Worm (Caenorhabditis elegans) whole organism, midembryonic: ENCODE results near the gene D1054.9.

ENCODE experiments used
- T22C8.4 ChIP-seq: fragments of 200-800 bp; sonication (Bioruptor generic); IDR thresholded peaks from 2 replicates; pipeline ENCODE4 v1.3.6; 2022; ENCODE audit warnings: missing genetic modification characterization, missing compliant biosample characterization
- cog-1 ChIP-seq: sonication (generic microtip); optimal IDR thresholded peaks from 2 replicates; lab custom pipeline; 2016; ENCODE audit warnings: missing genetic modification characterization, missing compliant biosample characterization
- flt-1 ChIP-seq: fragments of 200-800 bp; sonication (Bioruptor generic); IDR thresholded peaks from 2 replicates; pipeline ENCODE4 v1.3.6; 2022; ENCODE audit warnings: missing genetic modification characterization, missing compliant biosample characterization
- klf-2 ChIP-seq: fragments of 200-800 bp; sonication (Bioruptor generic); conservative IDR thresholded peaks from 2 replicates; pipeline ENCODE4 v1.3.6; 2022; ENCODE audit warnings: missing genetic modification reagents, missing genetic modification characterization, missing compliant biosample characterization
- med-1 ChIP-seq: sonication (generic microtip); optimal IDR thresholded peaks from 2 replicates; lab custom pipeline; 2017; ENCODE audit warnings: missing genetic modification characterization, mild to moderate bottlenecking, missing compliant biosample characterization, antibody characterized with exemption, missing genetic modification reagents; ENCODE audit not compliant: insufficient read depth
- ref-1 ChIP-seq: fragments of 200-800 bp; sonication (Bioruptor generic); conservative IDR thresholded peaks from 2 replicates; pipeline ENCODE4 v1.3.6; 2022; ENCODE audit warnings: missing genetic modification reagents, missing genetic modification characterization, missing compliant biosample characterization
- tab-1 ChIP-seq: fragments of 200-800 bp; sonication (Bioruptor generic); IDR thresholded peaks from 2 replicates; pipeline ENCODE4 v1.3.6; 2022; ENCODE audit warnings: missing genetic modification characterization, missing compliant biosample characterization
- ztf-23 ChIP-seq: fragments of 200-800 bp; sonication (Bioruptor generic); IDR thresholded peaks from 2 replicates; pipeline ENCODE4 v1.3.6; 2022; ENCODE audit warnings: missing genetic modification reagents, missing genetic modification characterization, missing compliant biosample characterization
- ztf-29 ChIP-seq: fragments of 200-800 bp; sonication (Bioruptor generic); IDR thresholded peaks from 2 replicates; pipeline ENCODE4 v1.3.6; 2022; ENCODE audit warnings: missing genetic modification reagents, missing genetic modification characterization, missing compliant biosample characterization

The D1054.9 gene

ce11 chrV:10790921-10791320, at the start of gene D1054.9:
TSS of gene D1054.9 (minus strand) at chrV:10791057.
- no peak for TF ChIP-seq ztf-23
- no peak for TF ChIP-seq ref-1
- no peak for TF ChIP-seq cog-1 (tag; lab: Kevin White, UChicago)
- no peak for TF ChIP-seq ztf-29 (GFP tag; lab: Robert Waterston, UW)
- TF ChIP-seq klf-2, result no peak
- TF ChIP-seq tab-1 (GFP tag; lab: Robert Waterston, UW), result no peak
- no peak for TF ChIP-seq med-1 (GFP tag; lab: Kevin White, UChicago)
- no peak for TF ChIP-seq T22C8.4

ce11 chrV:10839398-10839797, 48.5 kb upstream of the D1054.9 start:
- TF ChIP-seq tab-1 (GFP tag; lab: Robert Waterston, UW), result no peak

ce11 chrV:10838204-10838603, 47.3 kb upstream of the D1054.9 start:
- TF ChIP-seq ref-1, result no peak
- TF ChIP-seq klf-2, result no peak
- TF ChIP-seq ztf-29 (GFP tag; lab: Robert Waterston, UW), result no peak
- no peak for TF ChIP-seq cog-1 (tag; lab: Kevin White, UChicago)
- TF ChIP-seq tab-1 (GFP tag; lab: Robert Waterston, UW), result no peak
- no peak for TF ChIP-seq flt-1 (GFP tag; lab: Robert Waterston, UW)
- no peak for TF ChIP-seq T22C8.4
- no peak for TF ChIP-seq med-1 (GFP tag; lab: Kevin White, UChicago)
- no peak for TF ChIP-seq ztf-23

- TF ChIP-seq cog-1 (tag; lab: Kevin White, UChicago), result no peak
- no peak for TF ChIP-seq med-1 (GFP tag; lab: Kevin White, UChicago)
- no peak for TF ChIP-seq ztf-23
- no peak for TF ChIP-seq flt-1 (GFP tag; lab: Robert Waterston, UW)
- no peak for TF ChIP-seq klf-2
- TF ChIP-seq ztf-29 (GFP tag; lab: Robert Waterston, UW), result no peak
- no peak for TF ChIP-seq ref-1
- TF ChIP-seq tab-1 (GFP tag; lab: Robert Waterston, UW), result no peak
- no peak for TF ChIP-seq T22C8.4
These were observed 43.9 kb upstream of the D1054.9 start for ce11 chrV:10834682-10835219.

ce11 chrV:10832862-10833261, 42.0 kb upstream of the D1054.9 start:
- no peak for TF ChIP-seq cog-1 (tag; lab: Kevin White, UChicago)
- TF ChIP-seq klf-2, result no peak
- TF ChIP-seq ztf-23, result no peak
- TF ChIP-seq med-1 (GFP tag; lab: Kevin White, UChicago), result no peak
- no peak for TF ChIP-seq T22C8.4
- TF ChIP-seq ref-1, result no peak
- TF ChIP-seq tab-1 (GFP tag; lab: Robert Waterston, UW), result no peak
- no peak for TF ChIP-seq ztf-29 (GFP tag; lab: Robert Waterston, UW)
- no peak for TF ChIP-seq flt-1 (GFP tag; lab: Robert Waterston, UW)

- TF ChIP-seq cog-1 (tag; lab: Kevin White, UChicago) (no peak), tab-1 (GFP tag; lab: Robert Waterston, UW) (no peak), ztf-23 (no peak), klf-2 (no peak), ztf-29 (GFP tag; lab: Robert Waterston, UW) (no peak), ref-1 (no peak), flt-1 (GFP tag; lab: Robert Waterston, UW) (no peak), T22C8.4 (no peak)
These were observed 33.9 kb upstream of the D1054.9 start, which contains the start of gene nrx-1 for ce11 chrV:10824711-10825110. TSS of gene nrx-1 (plus strand) at chrV:10825011.

- no peak for TF ChIP-seq ref-1
- TF ChIP-seq ztf-29 (GFP tag; lab: Robert Waterston, UW), result no peak
- no peak for TF ChIP-seq cog-1 (tag; lab: Kevin White, UChicago)
- no peak for TF ChIP-seq tab-1 (GFP tag; lab: Robert Waterston, UW)
- no peak for TF ChIP-seq ztf-23
- no peak for TF ChIP-seq T22C8.4
- TF ChIP-seq klf-2, result no peak
- TF ChIP-seq med-1 (GFP tag; lab: Kevin White, UChicago), result no peak
- no peak for TF ChIP-seq flt-1 (GFP tag; lab: Robert Waterston, UW)
These were observed 27.6 kb upstream of the D1054.9 start for ce11 chrV:10818498-10818897.

- no peak for TF ChIP-seq T22C8.4
- TF ChIP-seq ztf-23, result no peak
- TF ChIP-seq klf-2, result no peak
- TF ChIP-seq tab-1 (GFP tag; lab: Robert Waterston, UW), result no peak
- TF ChIP-seq ref-1, result no peak
- no peak for TF ChIP-seq cog-1 (tag; lab: Kevin White, UChicago)
- no peak for TF ChIP-seq flt-1 (GFP tag; lab: Robert Waterston, UW)
- TF ChIP-seq ztf-29 (GFP tag; lab: Robert Waterston, UW), result no peak
- no peak for TF ChIP-seq med-1 (GFP tag; lab: Kevin White, UChicago)
These were observed 26.0 kb upstream of the D1054.9 start for ce11 chrV:10816831-10817230.

- no peak for TF ChIP-seq ref-1
- TF ChIP-seq med-1 (GFP tag; lab: Kevin White, UChicago), result no peak
- TF ChIP-seq klf-2, result no peak
- no peak for TF ChIP-seq cog-1 (tag; lab: Kevin White, UChicago)
- no peak for TF ChIP-seq ztf-29 (GFP tag; lab: Robert Waterston, UW)
- TF ChIP-seq flt-1 (GFP tag; lab: Robert Waterston, UW), result no peak
- TF ChIP-seq ztf-23, result no peak
- no peak for TF ChIP-seq T22C8.4
- TF ChIP-seq tab-1 (GFP tag; lab: Robert Waterston, UW), result no peak
These were observed 23.5 kb upstream of the D1054.9 start for ce11 chrV:10814333-10814732.

- TF ChIP-seq ref-1, result no peak
- TF ChIP-seq ztf-29 (GFP tag; lab: Robert Waterston, UW), result no peak
- no peak for TF ChIP-seq tab-1 (GFP tag; lab: Robert Waterston, UW)
- TF ChIP-seq med-1 (GFP tag; lab: Kevin White, UChicago), result no peak
- TF ChIP-seq klf-2, result no peak
- TF ChIP-seq cog-1 (tag; lab: Kevin White, UChicago), result no peak
- TF ChIP-seq ztf-23, result no peak
- no peak for TF ChIP-seq T22C8.4
- TF ChIP-seq flt-1 (GFP tag; lab: Robert Waterston, UW), result no peak
These were observed 22.7 kb upstream of the D1054.9 start, which contains the start of the genes C29A12.1 and lig-1 for ce11 chrV:10813425-10814156. TSS of gene C29A12.1 (minus strand) at chrV:10813487. TSS of gene lig-1 (plus strand) at chrV:10814106.
